Fruit fly (Drosophila melanogaster): Measurements from ENCODE around the gene PolD3.

DNA sequence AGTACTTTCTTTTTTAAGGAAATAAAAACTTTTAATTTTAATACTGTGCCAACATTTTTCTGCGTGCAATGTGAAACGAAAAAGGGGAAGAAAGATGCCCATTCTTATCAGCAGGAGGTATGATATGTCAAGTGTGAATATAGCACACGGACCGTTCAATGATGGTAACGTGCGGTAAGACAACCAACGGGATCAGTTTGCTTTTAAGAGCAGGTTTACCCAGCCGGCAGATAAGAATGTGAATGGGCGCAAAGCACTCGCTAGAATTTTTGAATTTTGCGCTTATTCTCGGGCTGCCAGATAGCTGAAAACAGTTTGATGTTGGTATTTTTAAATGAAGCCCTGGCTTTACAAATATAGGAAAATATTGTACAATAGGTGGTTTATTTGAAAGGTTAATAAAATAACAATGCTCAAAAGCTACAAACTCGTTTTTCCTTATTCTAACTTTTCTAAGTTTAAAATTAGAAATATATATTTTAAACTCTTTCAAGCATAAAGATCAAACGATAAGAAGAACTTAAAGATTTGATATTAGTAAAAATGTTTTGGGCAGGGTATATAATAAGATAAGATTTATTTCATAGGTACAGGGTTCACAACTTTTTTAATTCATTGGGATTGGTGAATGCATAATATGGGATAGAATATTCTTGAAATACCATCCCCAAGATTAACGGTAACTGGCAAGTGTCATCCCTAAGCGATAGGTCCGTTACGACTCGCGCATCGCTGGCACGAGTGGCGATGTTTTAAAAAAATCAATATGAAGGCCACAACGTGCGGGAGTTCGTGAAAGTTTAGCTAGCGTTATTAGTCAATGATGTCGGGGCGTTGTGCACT, 7.7 kb downstream of the PolD3 start, which contains the start of gene dao:
- TF ChIP-seq Myc (optimal IDR thresholded peaks at IDR 0.05) = no peak
- no peak for TF ChIP-seq usp (GFP tag; optimal IDR thresholded peaks at IDR 0.05)
- no peak for TF ChIP-seq Dfd (GFP tag; optimal IDR thresholded peaks at IDR 0.05)
- no peak for TF ChIP-seq lola (GFP tag; optimal IDR thresholded peaks at IDR 0.05)
- TF ChIP-seq Abd-B (GFP tag; optimal IDR thresholded peaks at IDR 0.05) = no peak
- peak in 1 of 2 experiments; percentile 16 for TF ChIP-seq foxo (GFP tag; optimal IDR thresholded peaks at IDR 0.05)
- peak; percentile 1 for TF ChIP-seq h (GFP tag; optimal IDR thresholded peaks at IDR 0.05)
- no peak for TF ChIP-seq Dif (GFP tag; optimal IDR thresholded peaks at IDR 0.05; ENCODE audit: partially characterized antibody)
- TF ChIP-seq psq (GFP tag; optimal IDR thresholded peaks at IDR 0.05) = no peak
- no peak for TF ChIP-seq Vsx2 (GFP tag; optimal IDR thresholded peaks at IDR 0.05; ENCODE audit: partially characterized antibody)
- TF ChIP-seq fru (GFP tag; optimal IDR thresholded peaks at IDR 0.05) = no peak
- no peak for TF ChIP-seq OdsH (GFP tag; optimal IDR thresholded peaks at IDR 0.05)
